Worm (Caenorhabditis elegans): Measurements from ENCODE around the gene K07G6.1.

- TF ChIP-seq fos-1 (tag; optimal IDR thresholded peaks at IDR 0.05) = no peak
- no peak for TF ChIP-seq ama-1 (optimal IDR thresholded peaks at IDR 0.05)
- no peak for TF ChIP-seq C34B4.2 (tag; optimal IDR thresholded peaks at IDR 0.05)
- no peak for TF ChIP-seq skn-1 (tag; optimal IDR thresholded peaks at IDR 0.05)
These were observed 19.0 kb upstream of the K07G6.1 start, which contains the start of the genes fbxb-5 and btb-8 for ce11 chrII:1722394-1722793.
